Worm (Caenorhabditis elegans): ENCODE measurements around the gene ztf-1.

ce11 chrIII:8763111-8763510 lies 29.0 kb downstream of the ztf-1 start:
- TF ChIP-seq flt-1 (GFP tag; IDR thresholded peaks at IDR 0.05) (no peak), ztf-29 (GFP tag; IDR thresholded peaks at IDR 0.05) (no peak), ref-1 (GFP tag; conservative IDR thresholded peaks at IDR 0.05) (no peak), ztf-23 (GFP tag; IDR thresholded peaks at IDR 0.05) (no peak)
